Fruit fly (Drosophila melanogaster): ENCODE data around the gene Tmtc1.

The Tmtc1 gene

dm6 chr2L:2752460-2753411, 75.2 kb downstream of the Tmtc1 start, which contains the start of gene Pgk (continued):
- TF ChIP-seq CG3407 (GFP tag; optimal IDR thresholded peaks at IDR 0.05) (peak; percentile 44), esg (GFP tag; conservative IDR thresholded peaks at IDR 0.05) (no peak), mirr (GFP tag; optimal IDR thresholded peaks at IDR 0.05) (no peak), kni (GFP tag; optimal IDR thresholded peaks at IDR 0.05) (no peak), fru (optimal IDR thresholded peaks at IDR 0.05) (no peak), CG1832 (GFP tag; optimal IDR thresholded peaks at IDR 0.05) (no peak), cad (GFP tag; optimal IDR thresholded peaks at IDR 0.05) (no peak), CG33213 (GFP tag; optimal IDR thresholded peaks at IDR 0.05) (peak; percentile 29), CG3995 (GFP tag; optimal IDR thresholded peaks at IDR 0.05) (no peak), ind (GFP tag; optimal IDR thresholded peaks at IDR 0.05) (no peak), Eip74EF (GFP tag; optimal IDR thresholded peaks at IDR 0.05) (peak; percentile 17 to 88), ranshi (GFP tag; IDR thresholded peaks at IDR 0.05) (no peak), bsh (GFP tag; optimal IDR thresholded peaks at IDR 0.05) (peak; percentile 40 to 75), CG11456 (GFP tag; IDR thresholded peaks at IDR 0.05) (no peak), B-H1 (GFP tag; IDR thresholded peaks at IDR 0.05) (no peak), CG12219 (GFP tag; optimal IDR thresholded peaks at IDR 0.05) (peak; percentile 44), CG6272 (GFP tag; IDR thresholded peaks at IDR 0.05) (no peak), ewg (GFP tag; optimal IDR thresholded peaks at IDR 0.05) (peak; percentile 87), CG2712 (tag; optimal IDR thresholded peaks at IDR 0.05) (peak; percentile 39), Doc3 (GFP tag; IDR thresholded peaks at IDR 0.05; ENCODE audit: partially characterized antibody) (no peak), zfh1 (GFP tag; IDR thresholded peaks at IDR 0.05) (no peak), CG14050 (GFP tag; IDR thresholded peaks at IDR 0.05) (no peak), ab (GFP tag; optimal IDR thresholded peaks at IDR 0.05) (no peak), sug (tag; optimal IDR thresholded peaks at IDR 0.05) (peak; percentile 39), D (optimal IDR thresholded peaks at IDR 0.05) (peak; percentile 81), D (GFP tag; optimal IDR thresholded peaks at IDR 0.05) (peak; percentile 23), tin (GFP tag; optimal IDR thresholded peaks at IDR 0.05) (no peak), ftz-f1 (GFP tag; optimal IDR thresholded peaks at IDR 0.05) (no peak), CG1603 (tag; optimal IDR thresholded peaks at IDR 0.05) (peak; percentile 60), Dek (tag; optimal IDR thresholded peaks at IDR 0.05) (peak; percentile 55), Hr78 (GFP tag; optimal IDR thresholded peaks at IDR 0.05) (no peak), corto (GFP tag; optimal IDR thresholded peaks at IDR 0.05) (no peak), nerfin-1 (tag; optimal IDR thresholded peaks at IDR 0.05) (peak; percentile 5), Fer2 (tag; optimal IDR thresholded peaks at IDR 0.05) (no peak), pita (GFP tag; optimal IDR thresholded peaks at IDR 0.05) (no peak), Jarid2 (GFP tag; optimal IDR thresholded peaks at IDR 0.05) (peak; percentile 74), Kr (GFP tag; optimal IDR thresholded peaks at IDR 0.05) (no peak), CG1024 (GFP tag; IDR thresholded peaks at IDR 0.05) (no peak), dpn (GFP tag; optimal IDR thresholded peaks at IDR 0.05) (peak in 1 of 2 experiments; percentile 56), Xbp1 (GFP tag; optimal IDR thresholded peaks at IDR 0.05) (peak; percentile 30), nau (GFP tag; optimal IDR thresholded peaks at IDR 0.05) (peak; percentile 68), CG6654 (GFP tag; optimal IDR thresholded peaks at IDR 0.05) (no peak), Hand (GFP tag; optimal IDR thresholded peaks at IDR 0.05) (peak; percentile 75), lmd (GFP tag; IDR thresholded peaks at IDR 0.05) (no peak), tup (GFP tag; optimal IDR thresholded peaks at IDR 0.05) (peak; percentile 34), CG3847 (GFP tag; IDR thresholded peaks at IDR 0.05) (no peak), pros (GFP tag; optimal IDR thresholded peaks at IDR 0.05) (peak; percentile 68), CG7963 (GFP tag; IDR thresholded peaks at IDR 0.05; ENCODE audit: partially characterized antibody) (no peak)
